Worm (Caenorhabditis elegans) whole organism, early embryonic: Measurements from ENCODE around the gene H01G02.1.

ENCODE experiments used
- B0310.2 ChIP-seq: sonication (generic microtip); optimal IDR thresholded peaks from 2 replicates; lab custom pipeline; 2016; ENCODE audit warnings: mild to moderate bottlenecking, missing genetic modification characterization, missing compliant biosample characterization
- F13C5.2 ChIP-seq: sonication (generic microtip); optimal IDR thresholded peaks from 2 replicates; lab custom pipeline; 2017; ENCODE audit warnings: mild to moderate bottlenecking, missing genetic modification characterization, inconsistent platforms, missing compliant biosample characterization
- aly-1 ChIP-seq: sonication (generic microtip); optimal IDR thresholded peaks from 2 replicates; lab custom pipeline; 2016; ENCODE audit warnings: missing genetic modification characterization, missing compliant biosample characterization
- ama-1 ChIP-seq: fragments of 150-350 bp; optimal IDR thresholded peaks from 2 replicates; lab custom pipeline; 2014
- ceh-13 ChIP-seq: fragments of 200-800 bp; sonication (Bioruptor generic); optimal IDR thresholded peaks from 2 replicates; lab custom pipeline; 2018; ENCODE audit warnings: mild to moderate bottlenecking, missing genetic modification characterization, missing compliant biosample characterization
- ceh-36 ChIP-seq: sonication (generic microtip); optimal IDR thresholded peaks from 2 replicates; lab custom pipeline; 2016; ENCODE audit warnings: missing genetic modification characterization, inconsistent platforms, missing compliant biosample characterization
- ets-7 ChIP-seq: sonication (generic microtip); optimal IDR thresholded peaks from 2 replicates; lab custom pipeline; 2016; ENCODE audit warnings: missing genotype, missing genetic modification characterization, missing compliant biosample characterization
- flt-1 ChIP-seq: fragments of 200-800 bp; sonication (Bioruptor generic); IDR thresholded peaks from 2 replicates; pipeline ENCODE4 v1.3.6; 2022; ENCODE audit warnings: missing genetic modification characterization, missing compliant biosample characterization
- hmbx-1 ChIP-seq: sonication (generic microtip); optimal IDR thresholded peaks from 2 replicates; lab custom pipeline; 2016; ENCODE audit warnings: mild to moderate bottlenecking, missing genetic modification characterization, missing compliant biosample characterization
- hmg-4 ChIP-seq: fragments of 200-800 bp; sonication (Bioruptor generic); optimal IDR thresholded peaks from 2 replicates; lab custom pipeline; 2018; ENCODE audit warnings: mild to moderate bottlenecking, missing genetic modification characterization, missing compliant biosample characterization
- hnd-1 ChIP-seq: sonication (generic microtip); optimal IDR thresholded peaks from 2 replicates; lab custom pipeline; 2016; ENCODE audit warnings: missing genetic modification characterization, missing compliant biosample characterization
- pes-1 ChIP-seq: fragments of 200-800 bp; sonication (Bioruptor generic); IDR thresholded peaks from 2 replicates; pipeline ENCODE4 v1.3.6; 2022; ENCODE audit warnings: missing genetic modification reagents, missing genetic modification characterization, missing compliant biosample characterization
- scrt-1 ChIP-seq: fragments of 200-800 bp; sonication (Bioruptor generic); IDR thresholded peaks from 2 replicates; pipeline ENCODE4 v1.3.6; 2022; ENCODE audit warnings: missing genetic modification characterization, missing compliant biosample characterization
- sea-1 ChIP-seq: fragments of 200-800 bp; sonication (Bioruptor generic); conservative IDR thresholded peaks from 2 replicates; pipeline ENCODE4 v1.3.6; 2022; ENCODE audit warnings: missing genetic modification characterization, missing compliant biosample characterization
- tbx-11 ChIP-seq: fragments of 200-800 bp; sonication (Bioruptor generic); IDR thresholded peaks from 2 replicates; pipeline ENCODE4 v1.3.6; 2022; ENCODE audit warnings: missing genetic modification characterization, missing compliant biosample characterization
- tbx-37 ChIP-seq: fragments of 200-800 bp; sonication (Bioruptor generic); conservative IDR thresholded peaks from 2 replicates; pipeline ENCODE4 v1.3.6; 2022; ENCODE audit warnings: missing genetic modification reagents, missing genetic modification characterization, missing compliant biosample characterization
- tra-4 ChIP-seq: sonication (generic microtip); optimal IDR thresholded peaks from 2 replicates; lab custom pipeline; 2017; ENCODE audit warnings: missing genetic modification characterization, missing compliant biosample characterization

The H01G02.1 gene

ce11 chrIV:11820067-11820913, 16.3 kb upstream of the H01G02.1 start:
- TF ChIP-seq scrt-1 (no peak), tbx-11 (GFP tag; lab: Robert Waterston, UW) (no peak), hmbx-1 (tag; lab: Kevin White, UChicago) (no peak), F13C5.2 (tag; lab: Kevin White, UChicago) (no peak), ama-1 (lab: Kevin White, UChicago) (peak; percentile 41), tra-4 (tag; lab: Kevin White, UChicago) (no peak), B0310.2 (tag; lab: Kevin White, UChicago) (no peak), pes-1 (GFP tag; lab: Robert Waterston, UW) (no peak)

- TF ChIP-seq ama-1 (lab: Kevin White, UChicago) (no peak), sea-1 (GFP tag; lab: Robert Waterston, UW) (no peak), flt-1 (GFP tag; lab: Robert Waterston, UW) (no peak), tbx-37 (GFP tag; lab: Robert Waterston, UW) (no peak), pes-1 (GFP tag; lab: Robert Waterston, UW) (no peak), hmbx-1 (tag; lab: Kevin White, UChicago) (no peak), tra-4 (tag; lab: Kevin White, UChicago) (no peak), tbx-11 (GFP tag; lab: Robert Waterston, UW) (no peak), ceh-36 (no peak), scrt-1 (no peak), hmg-4 (GFP tag; lab: Kevin White, UChicago) (no peak)
Observed at ce11 chrIV:11813901-11814300, 9.9 kb upstream of the H01G02.1 start, which contains the start of gene M117.1. Gene M117.1, plus strand, starts transcription at chrIV:11814247.

ce11 chrIV:11812017-11812416, 8.1 kb upstream of the H01G02.1 start:
- TF ChIP-seq aly-1 (tag; lab: Kevin White, UChicago) (no peak), ceh-36 (no peak), flt-1 (GFP tag; lab: Robert Waterston, UW) (no peak), hnd-1 (tag; lab: Kevin White, UChicago) (no peak), tbx-37 (GFP tag; lab: Robert Waterston, UW) (no peak), F13C5.2 (tag; lab: Kevin White, UChicago) (no peak), ceh-13 (GFP tag; lab: Kevin White, UChicago) (no peak)

- no peak for TF ChIP-seq ceh-13 (GFP tag; lab: Kevin White, UChicago)
- TF ChIP-seq F13C5.2 (tag; lab: Kevin White, UChicago), result peak; percentile 27
Observed at ce11 chrIV:11809708-11810114, 5.8 kb upstream of the H01G02.1 start.

- TF ChIP-seq hnd-1 (tag; lab: Kevin White, UChicago) (no peak), ets-7 (tag; lab: Kevin White, UChicago) (no peak), aly-1 (tag; lab: Kevin White, UChicago) (no peak), ama-1 (lab: Kevin White, UChicago) (no peak), sea-1 (GFP tag; lab: Robert Waterston, UW) (no peak), ceh-13 (GFP tag; lab: Kevin White, UChicago) (no peak), hmg-4 (GFP tag; lab: Kevin White, UChicago) (no peak), pes-1 (GFP tag; lab: Robert Waterston, UW) (no peak), B0310.2 (tag; lab: Kevin White, UChicago) (no peak), tra-4 (tag; lab: Kevin White, UChicago) (no peak), tbx-37 (GFP tag; lab: Robert Waterston, UW) (no peak), scrt-1 (no peak), F13C5.2 (tag; lab: Kevin White, UChicago) (no peak), flt-1 (GFP tag; lab: Robert Waterston, UW) (no peak), ceh-36 (no peak), tbx-11 (GFP tag; lab: Robert Waterston, UW) (no peak)
Observed at ce11 chrIV:11809047-11809446, 5.1 kb upstream of the H01G02.1 start.

ce11 chrIV:11803044-11803443, 909 bp downstream of the H01G02.1 start, which contains the start of gene H01G02.4:
Gene H01G02.4, minus strand, starts transcription at chrIV:11803144.
- TF ChIP-seq scrt-1, result no peak
- TF ChIP-seq flt-1 (GFP tag; lab: Robert Waterston, UW), result no peak
- no peak for TF ChIP-seq F13C5.2 (tag; lab: Kevin White, UChicago)
- TF ChIP-seq hnd-1 (tag; lab: Kevin White, UChicago), result no peak
- TF ChIP-seq ceh-13 (GFP tag; lab: Kevin White, UChicago), result no peak
- TF ChIP-seq tra-4 (tag; lab: Kevin White, UChicago), result no peak
- no peak for TF ChIP-seq pes-1 (GFP tag; lab: Robert Waterston, UW)

- TF ChIP-seq pes-1 (GFP tag; lab: Robert Waterston, UW), result no peak
- TF ChIP-seq sea-1 (GFP tag; lab: Robert Waterston, UW), result no peak
- no peak for TF ChIP-seq hmbx-1 (tag; lab: Kevin White, UChicago)
- TF ChIP-seq hmg-4 (GFP tag; lab: Kevin White, UChicago), result no peak
- no peak for TF ChIP-seq tra-4 (tag; lab: Kevin White, UChicago)
- no peak for TF ChIP-seq ama-1 (lab: Kevin White, UChicago)
- TF ChIP-seq flt-1 (GFP tag; lab: Robert Waterston, UW), result no peak
- no peak for TF ChIP-seq tbx-37 (GFP tag; lab: Robert Waterston, UW)
- TF ChIP-seq ceh-36, result no peak
- no peak for TF ChIP-seq ets-7 (tag; lab: Kevin White, UChicago)
- TF ChIP-seq scrt-1, result no peak
- no peak for TF ChIP-seq F13C5.2 (tag; lab: Kevin White, UChicago)
- no peak for TF ChIP-seq B0310.2 (tag; lab: Kevin White, UChicago)
- TF ChIP-seq hnd-1 (tag; lab: Kevin White, UChicago), result no peak
- TF ChIP-seq tbx-11 (GFP tag; lab: Robert Waterston, UW), result no peak
- no peak for TF ChIP-seq aly-1 (tag; lab: Kevin White, UChicago)
- TF ChIP-seq ceh-13 (GFP tag; lab: Kevin White, UChicago), result no peak
Observed at ce11 chrIV:11801078-11801477, 2.9 kb downstream of the H01G02.1 start, which contains the start of gene dyf-18. Gene dyf-18, minus strand, starts transcription at chrIV:11801178.
